Worm (Caenorhabditis elegans) whole organism, midembryonic: ENCODE results near the gene T06A1.1.

ENCODE experiments used
- T22C8.4 ChIP-seq: fragments of 200-800 bp; sonication (Bioruptor generic); IDR thresholded peaks from 2 replicates; pipeline ENCODE4 v1.3.6; 2022; ENCODE audit warnings: missing genetic modification characterization, missing compliant biosample characterization
- cog-1 ChIP-seq: sonication (generic microtip); optimal IDR thresholded peaks from 2 replicates; lab custom pipeline; 2016; ENCODE audit warnings: missing genetic modification characterization, missing compliant biosample characterization
- flt-1 ChIP-seq: fragments of 200-800 bp; sonication (Bioruptor generic); IDR thresholded peaks from 2 replicates; pipeline ENCODE4 v1.3.6; 2022; ENCODE audit warnings: missing genetic modification characterization, missing compliant biosample characterization
- klf-2 ChIP-seq: fragments of 200-800 bp; sonication (Bioruptor generic); conservative IDR thresholded peaks from 2 replicates; pipeline ENCODE4 v1.3.6; 2022; ENCODE audit warnings: missing genetic modification reagents, missing genetic modification characterization, missing compliant biosample characterization
- med-1 ChIP-seq: sonication (generic microtip); optimal IDR thresholded peaks from 2 replicates; lab custom pipeline; 2017; ENCODE audit warnings: missing genetic modification characterization, mild to moderate bottlenecking, missing compliant biosample characterization, antibody characterized with exemption, missing genetic modification reagents; ENCODE audit not compliant: insufficient read depth
- ref-1 ChIP-seq: fragments of 200-800 bp; sonication (Bioruptor generic); conservative IDR thresholded peaks from 2 replicates; pipeline ENCODE4 v1.3.6; 2022; ENCODE audit warnings: missing genetic modification reagents, missing genetic modification characterization, missing compliant biosample characterization
- tab-1 ChIP-seq: fragments of 200-800 bp; sonication (Bioruptor generic); IDR thresholded peaks from 2 replicates; pipeline ENCODE4 v1.3.6; 2022; ENCODE audit warnings: missing genetic modification characterization, missing compliant biosample characterization
- ztf-23 ChIP-seq: fragments of 200-800 bp; sonication (Bioruptor generic); IDR thresholded peaks from 2 replicates; pipeline ENCODE4 v1.3.6; 2022; ENCODE audit warnings: missing genetic modification reagents, missing genetic modification characterization, missing compliant biosample characterization
- ztf-29 ChIP-seq: fragments of 200-800 bp; sonication (Bioruptor generic); IDR thresholded peaks from 2 replicates; pipeline ENCODE4 v1.3.6; 2022; ENCODE audit warnings: missing genetic modification reagents, missing genetic modification characterization, missing compliant biosample characterization

T06A1.1 gene

ce11 chrV:1925487-1925886 is at the start of gene T06A1.1:
Gene T06A1.1 (minus strand): TSS chrV:1925587.
- TF ChIP-seq tab-1 (GFP tag; lab: Robert Waterston, UW), result no peak
- no peak for TF ChIP-seq ztf-23 (GFP tag; lab: Robert Waterston, UW)
- TF ChIP-seq ztf-29 (GFP tag; lab: Robert Waterston, UW), result no peak
- no peak for TF ChIP-seq flt-1 (GFP tag; lab: Robert Waterston, UW)
- no peak for TF ChIP-seq med-1 (GFP tag; lab: Kevin White, UChicago)
- TF ChIP-seq cog-1 (tag; lab: Kevin White, UChicago), result no peak
- TF ChIP-seq klf-2 (GFP tag; lab: Robert Waterston, UW), result no peak
- TF ChIP-seq T22C8.4, result no peak
- no peak for TF ChIP-seq ref-1 (GFP tag; lab: Robert Waterston, UW)

ce11 chrV:1975049-1975448 is 49.7 kb upstream of the T06A1.1 start, which contains the start of gene fbxa-201:
Gene fbxa-201 (plus strand): TSS chrV:1975349.
- no peak for TF ChIP-seq ztf-23 (GFP tag; lab: Robert Waterston, UW)
- TF ChIP-seq med-1 (GFP tag; lab: Kevin White, UChicago), result no peak
- TF ChIP-seq flt-1 (GFP tag; lab: Robert Waterston, UW), result no peak
- TF ChIP-seq cog-1 (tag; lab: Kevin White, UChicago), result no peak
- TF ChIP-seq tab-1 (GFP tag; lab: Robert Waterston, UW), result no peak
- TF ChIP-seq ztf-29 (GFP tag; lab: Robert Waterston, UW), result no peak
- no peak for TF ChIP-seq ref-1 (GFP tag; lab: Robert Waterston, UW)
- no peak for TF ChIP-seq klf-2 (GFP tag; lab: Robert Waterston, UW)
- no peak for TF ChIP-seq T22C8.4

ce11 chrV:1969690-1970089 is 44.3 kb upstream of the T06A1.1 start:
- no peak for TF ChIP-seq med-1 (GFP tag; lab: Kevin White, UChicago)
- no peak for TF ChIP-seq tab-1 (GFP tag; lab: Robert Waterston, UW)
- TF ChIP-seq cog-1 (tag; lab: Kevin White, UChicago), result no peak
- TF ChIP-seq ztf-29 (GFP tag; lab: Robert Waterston, UW), result no peak
- no peak for TF ChIP-seq ztf-23 (GFP tag; lab: Robert Waterston, UW)
- no peak for TF ChIP-seq flt-1 (GFP tag; lab: Robert Waterston, UW)
- no peak for TF ChIP-seq klf-2 (GFP tag; lab: Robert Waterston, UW)
- no peak for TF ChIP-seq ref-1 (GFP tag; lab: Robert Waterston, UW)
- TF ChIP-seq T22C8.4, result no peak

ce11 chrV:1969228-1969627 is 43.8 kb upstream of the T06A1.1 start, which contains the start of gene acs-3:
Gene acs-3 (plus strand): TSS chrV:1969528.
- no peak for TF ChIP-seq cog-1 (tag; lab: Kevin White, UChicago)
- TF ChIP-seq ztf-29 (GFP tag; lab: Robert Waterston, UW), result no peak
- no peak for TF ChIP-seq tab-1 (GFP tag; lab: Robert Waterston, UW)
- TF ChIP-seq ref-1 (GFP tag; lab: Robert Waterston, UW), result no peak
- no peak for TF ChIP-seq klf-2 (GFP tag; lab: Robert Waterston, UW)
- TF ChIP-seq ztf-23 (GFP tag; lab: Robert Waterston, UW), result no peak
- no peak for TF ChIP-seq flt-1 (GFP tag; lab: Robert Waterston, UW)
- no peak for TF ChIP-seq T22C8.4
- no peak for TF ChIP-seq med-1 (GFP tag; lab: Kevin White, UChicago)

DNA sequence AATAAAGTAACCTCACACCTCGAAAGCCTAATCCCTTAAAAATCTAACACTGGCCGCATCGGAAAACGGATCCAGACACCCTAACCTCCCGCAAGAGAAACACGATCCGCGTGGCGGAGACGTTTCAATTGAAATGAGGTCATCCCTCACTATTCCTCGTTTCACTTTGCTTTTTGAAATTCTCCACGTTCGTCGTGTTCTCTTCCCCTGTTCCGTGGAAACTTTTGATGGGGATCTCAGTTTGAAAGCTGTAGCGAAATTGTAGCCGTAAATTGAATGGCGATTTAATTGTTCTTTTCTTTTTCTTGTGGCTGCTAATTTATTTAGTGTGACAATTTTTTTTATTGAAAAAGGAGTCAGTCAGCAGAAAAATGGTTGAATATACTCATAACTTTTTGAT is 43.4 kb upstream of the T06A1.1 start:
- TF ChIP-seq T22C8.4 (no peak), ref-1 (GFP tag; lab: Robert Waterston, UW) (no peak), tab-1 (GFP tag; lab: Robert Waterston, UW) (no peak), med-1 (GFP tag; lab: Kevin White, UChicago) (no peak), cog-1 (tag; lab: Kevin White, UChicago) (no peak), ztf-23 (GFP tag; lab: Robert Waterston, UW) (no peak), ztf-29 (GFP tag; lab: Robert Waterston, UW) (no peak), flt-1 (GFP tag; lab: Robert Waterston, UW) (no peak), klf-2 (GFP tag; lab: Robert Waterston, UW) (no peak)

DNA sequence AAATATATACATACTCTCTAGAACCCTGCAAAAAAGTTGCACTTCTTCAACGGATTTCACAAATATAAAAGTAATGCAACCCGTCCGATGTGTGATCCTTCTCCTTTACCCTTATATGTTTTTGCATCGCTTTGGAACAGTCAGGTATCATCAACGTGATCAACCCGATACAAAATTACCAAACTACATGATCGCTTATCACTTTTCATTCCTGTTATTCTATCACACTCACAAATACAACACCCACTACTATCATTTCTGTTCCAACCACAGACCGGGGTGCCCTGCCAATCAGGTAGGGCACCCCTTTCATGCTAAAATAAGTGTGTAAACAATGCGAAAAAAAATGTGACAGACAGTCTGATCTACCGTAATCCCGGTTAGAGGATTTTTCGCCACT is 41.6 kb upstream of the T06A1.1 start:
- TF ChIP-seq flt-1 (GFP tag; lab: Robert Waterston, UW), result no peak
- TF ChIP-seq ztf-29 (GFP tag; lab: Robert Waterston, UW), result no peak
- no peak for TF ChIP-seq ztf-23 (GFP tag; lab: Robert Waterston, UW)
- no peak for TF ChIP-seq ref-1 (GFP tag; lab: Robert Waterston, UW)
- no peak for TF ChIP-seq med-1 (GFP tag; lab: Kevin White, UChicago)
- TF ChIP-seq T22C8.4, result no peak
- no peak for TF ChIP-seq klf-2 (GFP tag; lab: Robert Waterston, UW)

DNA sequence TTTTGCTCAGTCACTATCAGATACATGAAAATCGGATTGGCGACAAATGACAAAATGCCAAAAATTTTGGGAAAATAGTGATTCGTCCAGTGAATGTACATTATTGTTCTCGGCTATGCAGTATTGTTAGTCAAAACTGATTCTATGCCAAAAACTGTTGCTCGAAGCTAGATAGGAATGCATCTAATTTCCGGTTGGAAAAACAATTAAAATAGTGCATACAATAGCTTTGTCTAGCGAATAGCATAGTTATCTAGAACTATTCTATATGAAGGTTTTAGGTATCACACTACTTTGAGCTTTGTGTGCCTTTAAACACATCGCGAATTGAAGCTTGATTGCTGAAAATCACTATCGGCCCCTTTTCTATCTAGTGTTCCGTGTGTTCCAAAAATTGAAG is 39.4 kb upstream of the T06A1.1 start, which contains the start of gene srj-15:
srj-15 (minus strand) TSS at position 101 of the 400 bp plus-strand sequence.
- TF ChIP-seq T22C8.4 (no peak), med-1 (GFP tag; lab: Kevin White, UChicago) (no peak), ztf-29 (GFP tag; lab: Robert Waterston, UW) (no peak), cog-1 (tag; lab: Kevin White, UChicago) (no peak), flt-1 (GFP tag; lab: Robert Waterston, UW) (no peak), ztf-23 (GFP tag; lab: Robert Waterston, UW) (no peak), tab-1 (GFP tag; lab: Robert Waterston, UW) (no peak), klf-2 (GFP tag; lab: Robert Waterston, UW) (no peak), ref-1 (GFP tag; lab: Robert Waterston, UW) (no peak)

- TF ChIP-seq med-1 (GFP tag; lab: Kevin White, UChicago) (no peak), ztf-29 (GFP tag; lab: Robert Waterston, UW) (no peak), klf-2 (GFP tag; lab: Robert Waterston, UW) (no peak), cog-1 (tag; lab: Kevin White, UChicago) (no peak), ref-1 (GFP tag; lab: Robert Waterston, UW) (no peak)
Observed at ce11 chrV:1961453-1961852, 36.1 kb upstream of the T06A1.1 start, which contains the start of gene Y40B10B.1. Gene Y40B10B.1 (minus strand): TSS chrV:1961553.

ce11 chrV:1957110-1957509 is 31.7 kb upstream of the T06A1.1 start, which contains the start of gene fipr-25:
Gene fipr-25 (plus strand): TSS chrV:1957410.
- no peak for TF ChIP-seq klf-2 (GFP tag; lab: Robert Waterston, UW)
- no peak for TF ChIP-seq ref-1 (GFP tag; lab: Robert Waterston, UW)
- TF ChIP-seq med-1 (GFP tag; lab: Kevin White, UChicago), result no peak
